Worm (Caenorhabditis elegans): ENCODE measurements around the gene F35E8.9.

- TF ChIP-seq lsy-2 (tag; optimal IDR thresholded peaks at IDR 0.05) (no peak), aly-2 (tag; optimal IDR thresholded peaks at IDR 0.05) (no peak), rnt-1 (tag; optimal IDR thresholded peaks at IDR 0.05) (no peak), nhr-12 (tag; optimal IDR thresholded peaks at IDR 0.05) (no peak), nhr-76 (tag; optimal IDR thresholded peaks at IDR 0.05) (no peak), ceh-82 (tag; optimal IDR thresholded peaks at IDR 0.05) (no peak), lin-13 (GFP tag; optimal IDR thresholded peaks at IDR 0.05) (no peak), ama-1 (optimal IDR thresholded peaks at IDR 0.05) (no peak), unc-62 (GFP tag; optimal IDR thresholded peaks at IDR 0.05) (no peak), fos-1 (tag; optimal IDR thresholded peaks at IDR 0.05) (no peak), snpc-4 (tag; optimal IDR thresholded peaks at IDR 0.05) (no peak), efl-1 (optimal IDR thresholded peaks at IDR 0.05) (no peak), efl-1 (GFP tag; optimal IDR thresholded peaks at IDR 0.05 in 1 of 2) (no peak)
These were observed 20.7 kb downstream of the F35E8.9 start, which contains the start of gene nhr-213 for ce11 chrV:15896671-15897070.
